Fruit fly (Drosophila melanogaster) whole organism, embryonic: ENCODE data around the gene CG3634.
A peak's percentile ranks its signal among the peaks of the same experiment; 100 is the strongest.

Experiments used
- Atf6 ChIP-seq: fragments of 200-800 bp; sonication (Bioruptor generic); IDR thresholded peaks from 2 replicates; pipeline ENCODE4 v1.3.6; 2022; ENCODE audit warnings: missing biosample characterization, missing genetic modification characterization
- CG3281 ChIP-seq: fragments of 200-800 bp; sonication (Bioruptor generic); optimal IDR thresholded peaks from 3 replicates; lab custom pipeline; 2017; ENCODE audit warnings: missing biosample characterization, mild to moderate bottlenecking, missing genetic modification characterization
- CG4424 ChIP-seq: fragments of 200-800 bp; sonication (Bioruptor generic); optimal IDR thresholded peaks from 3 replicates; lab custom pipeline; 2016; ENCODE audit warnings: missing biosample characterization, missing genetic modification characterization
- CG6254 ChIP-seq: fragments of 200-800 bp; sonication (Bioruptor generic); optimal IDR thresholded peaks from 3 replicates; lab custom pipeline; 2017; ENCODE audit warnings: mild to moderate bottlenecking, missing biosample characterization, missing genetic modification reagents, missing genetic modification characterization
- CG7963 ChIP-seq: fragments of 200-800 bp; sonication (Bioruptor generic); IDR thresholded peaks from 3 replicates; pipeline ENCODE4 v1.3.6; 2022; ENCODE audit warnings: missing biosample characterization, missing genetic modification characterization; ENCODE audit not compliant: partially characterized antibody
- Neu2 ChIP-seq: fragments of 200-800 bp; sonication (Bioruptor generic); optimal IDR thresholded peaks from 3 replicates; lab custom pipeline; 2016; ENCODE audit warnings: missing biosample characterization, missing genetic modification characterization, borderline replicate concordance
- Pdp1 ChIP-seq, 2 experiments: fragments of 200-800 bp; sonication (Bioruptor generic); optimal IDR thresholded peaks; 3 replicates each; lab custom pipeline; 2016; ENCODE audit warnings: missing biosample characterization in 2 of 2, missing genetic modification characterization in 2 of 2, mild to moderate bottlenecking in 1 of 2, moderate library complexity in 1 of 2
- ac ChIP-seq: fragments of 200-800 bp; sonication (Bioruptor generic); optimal IDR thresholded peaks from 3 replicates; lab custom pipeline; 2017; ENCODE audit warnings: missing biosample characterization, mild to moderate bottlenecking, missing genetic modification characterization
- exex ChIP-seq: fragments of 200-800 bp; sonication (Bioruptor generic); optimal IDR thresholded peaks from 4 replicates; lab custom pipeline; 2018; ENCODE audit warnings: missing biosample characterization, mild to moderate bottlenecking, missing genetic modification characterization, moderate library complexity
- psq ChIP-seq: fragments of 200-800 bp; sonication (Bioruptor generic); optimal IDR thresholded peaks from 2 replicates; lab custom pipeline; 2017; ENCODE audit warnings: missing biosample characterization, missing genetic modification characterization
- sim ChIP-seq: fragments of 200-800 bp; sonication (Bioruptor generic); IDR thresholded peaks from 2 replicates; pipeline ENCODE4 v1.3.6; 2022; ENCODE audit warnings: missing biosample characterization, missing genetic modification characterization
- slp2 ChIP-seq: fragments of 200-800 bp; sonication (Bioruptor generic); optimal IDR thresholded peaks from 2 replicates; lab custom pipeline; 2016; ENCODE audit warnings: missing biosample characterization, missing genetic modification characterization
- stwl ChIP-seq: fragments of 200-800 bp; sonication (Bioruptor generic); optimal IDR thresholded peaks from 3 replicates; lab custom pipeline; 2018; ENCODE audit warnings: missing biosample characterization, mild to moderate bottlenecking, missing genetic modification characterization, moderate library complexity
- wdn ChIP-seq: fragments of 200-800 bp; sonication (Bioruptor generic); IDR thresholded peaks from 2 replicates; pipeline ENCODE4 v1.3.6; 2022; ENCODE audit warnings: missing biosample characterization, missing genetic modification characterization

DNA sequence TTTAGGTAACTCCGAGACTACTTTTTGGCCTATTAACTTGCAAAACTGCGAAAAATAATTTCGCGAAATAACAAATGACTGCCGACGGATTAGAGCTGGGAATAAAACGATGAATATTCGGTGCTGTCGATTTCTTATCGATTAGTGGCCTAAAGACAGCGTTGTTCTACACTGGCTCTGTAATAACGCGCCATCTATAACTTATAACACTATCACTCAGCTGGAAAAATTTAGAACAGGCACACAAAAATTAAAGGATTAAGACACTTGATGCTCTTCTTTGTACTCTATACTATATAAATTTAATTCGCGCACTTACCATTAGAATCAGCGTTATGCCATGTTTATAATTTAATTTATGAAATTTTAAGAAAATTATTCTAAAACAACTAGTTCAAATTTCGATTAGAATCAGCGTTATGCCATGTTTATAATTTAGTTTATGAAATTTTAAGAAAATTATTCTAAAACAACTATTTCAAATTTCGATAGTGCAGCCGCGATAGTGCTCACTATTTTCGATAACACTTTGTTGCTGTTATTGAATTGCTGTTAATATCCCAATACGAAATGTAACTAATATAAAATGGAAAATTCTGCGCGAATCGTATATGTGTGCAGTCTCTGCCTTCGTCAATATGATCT, 32.5 kb upstream of the CG3634 start, which contains the start of the genes CSN3 and CG11456:
- TF ChIP-seq CG7963: peak; percentile 72
- peak in 1 of 2 experiments; percentile 33 for TF ChIP-seq Pdp1 (GFP tag; optimal IDR thresholded peaks at IDR 0.05; lab: Kevin White, UChicago)
- TF ChIP-seq slp2: peak; percentile 34
- no peak for TF ChIP-seq ac (GFP tag; lab: Kevin White, UChicago)
- TF ChIP-seq CG6254 (GFP tag; lab: Kevin White, UChicago): no peak
- peak; percentile 89 for TF ChIP-seq stwl (tag; lab: Kevin White, UChicago)
- TF ChIP-seq Neu2 (GFP tag; lab: Kevin White, UChicago): peak; percentile 0
- no peak for TF ChIP-seq wdn (GFP tag; lab: Robert Waterston, UW)
- TF ChIP-seq sim: no peak
- no peak for TF ChIP-seq Atf6
- TF ChIP-seq CG3281 (GFP tag; lab: Kevin White, UChicago): peak; percentile 14
- TF ChIP-seq exex: no peak
- TF ChIP-seq psq (GFP tag; lab: Kevin White, UChicago): no peak
- TF ChIP-seq CG4424 (GFP tag; lab: Kevin White, UChicago): peak; percentile 48
